Fruit fly (Drosophila melanogaster): Measurements from ENCODE around the gene CG9674.

dm6 chr3L:16853533-16854386 lies 46.2 kb upstream of the CG9674 start, which contains the start of gene sina:
- TF ChIP-seq CG10348 (GFP tag; IDR thresholded peaks at IDR 0.05): no peak
- TF ChIP-seq Ets98B (GFP tag; IDR thresholded peaks at IDR 0.05): no peak
- no peak for TF ChIP-seq gl (tag; optimal IDR thresholded peaks at IDR 0.05)
- no peak for TF ChIP-seq Pif1B (GFP tag; optimal IDR thresholded peaks at IDR 0.05)
- TF ChIP-seq CG13204 (GFP tag; optimal IDR thresholded peaks at IDR 0.05): no peak
- no peak for TF ChIP-seq CG9948 (tag; optimal IDR thresholded peaks at IDR 0.05)
